Fruit fly (Drosophila melanogaster): ENCODE measurements around the gene CG4424.

DNA sequence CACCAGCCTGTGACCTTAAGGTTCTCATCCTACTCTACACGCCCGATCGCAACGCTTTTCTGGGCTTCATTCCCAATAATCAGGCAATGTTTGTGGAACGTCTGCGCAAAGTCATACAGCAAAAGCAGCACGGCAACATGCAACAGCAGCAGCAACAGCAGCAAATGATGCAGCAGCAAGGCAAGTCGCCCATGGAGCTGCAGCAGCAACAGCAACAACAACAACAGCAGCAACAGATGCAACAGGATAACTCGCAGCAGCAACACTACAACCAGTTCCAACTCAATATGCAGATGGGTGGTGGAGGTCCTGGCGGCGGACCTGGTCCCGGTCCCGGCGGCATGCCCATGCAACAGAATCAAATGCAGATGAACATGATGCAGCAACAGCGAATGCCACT is 16.9 kb downstream of the CG4424 start:
- no peak for TF ChIP-seq insv (optimal IDR thresholded peaks at IDR 0.05)
- no peak for TF ChIP-seq h (optimal IDR thresholded peaks at IDR 0.05)
- TF ChIP-seq psq (optimal IDR thresholded peaks at IDR 0.05), result no peak
- TF ChIP-seq ttk (optimal IDR thresholded peaks at IDR 0.05), result no peak
- TF ChIP-seq Sin3A (optimal IDR thresholded peaks at IDR 0.05), result no peak
- no peak for TF ChIP-seq Myc (optimal IDR thresholded peaks at IDR 0.05)
